Worm (Caenorhabditis elegans): Measurements from ENCODE around the gene F10C2.4.
A peak's percentile ranks its signal among the peaks of the same experiment; 100 is the strongest.

F10C2.4 gene

DNA sequence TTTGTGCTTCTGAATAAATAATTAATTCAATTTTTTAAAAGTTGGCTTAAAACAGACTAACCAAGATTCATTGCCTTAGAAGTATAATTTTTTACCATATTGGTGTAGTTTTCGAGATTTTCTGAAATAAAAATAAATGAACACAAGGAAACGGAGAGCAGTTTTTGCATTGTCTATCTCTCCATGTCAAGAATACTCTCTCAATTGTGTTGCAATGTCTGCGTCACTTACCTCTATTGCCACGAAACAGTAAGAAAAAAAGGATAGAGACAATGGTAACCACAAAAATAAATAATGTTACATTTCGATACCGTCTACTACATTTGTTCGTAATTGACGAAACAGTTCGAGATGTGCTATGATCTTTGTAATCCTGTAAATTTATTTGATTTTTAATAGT is 41.6 kb downstream of the F10C2.4 start, which contains the start of gene R07B7.10:
R07B7.10 (plus strand) TSS at position 285 of the 400 bp plus-strand sequence.
- TF ChIP-seq bed-3 (GFP tag; optimal IDR thresholded peaks at IDR 0.05) (no peak), ces-1 (GFP tag; optimal IDR thresholded peaks at IDR 0.05) (no peak), ham-2 (GFP tag; optimal IDR thresholded peaks at IDR 0.05) (no peak), lin-32 (GFP tag; optimal IDR thresholded peaks at IDR 0.05) (no peak), blmp-1 (tag; optimal IDR thresholded peaks at IDR 0.05) (no peak), mep-1 (tag; optimal IDR thresholded peaks at IDR 0.05) (no peak), sem-2 (GFP tag; optimal IDR thresholded peaks at IDR 0.05) (no peak), zip-8 (tag; optimal IDR thresholded peaks at IDR 0.05) (no peak), hlh-1 (tag; optimal IDR thresholded peaks at IDR 0.05) (no peak), tbx-8 (GFP tag; optimal IDR thresholded peaks at IDR 0.05) (no peak), sptf-1 (tag; optimal IDR thresholded peaks at IDR 0.05) (no peak), ceh-39 (tag; optimal IDR thresholded peaks at IDR 0.05) (no peak)

DNA sequence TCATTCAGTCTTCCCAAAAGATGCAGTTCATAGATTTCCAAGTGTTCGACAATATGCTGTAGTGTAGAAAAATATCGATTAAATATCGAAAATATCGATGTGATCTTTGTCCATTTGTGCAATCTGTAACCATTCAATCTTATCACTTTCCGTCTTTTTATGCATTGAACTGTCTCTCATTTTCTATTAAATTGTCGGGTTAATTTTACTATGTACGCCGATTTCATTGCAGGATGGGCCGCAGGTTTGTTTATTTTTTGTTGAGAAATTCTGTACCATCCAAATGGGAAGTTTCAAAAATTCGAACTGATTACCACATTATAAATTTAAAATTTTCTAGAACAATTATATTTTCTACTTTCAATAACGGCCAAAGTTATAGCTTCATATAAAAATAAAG is 42.9 kb downstream of the F10C2.4 start, which contains the start of gene R07B7.8:
R07B7.8 (minus strand) TSS at position 101 of the 400 bp plus-strand sequence.
- TF ChIP-seq zip-8 (tag; optimal IDR thresholded peaks at IDR 0.05) (no peak), drap-1 (GFP tag; optimal IDR thresholded peaks at IDR 0.05) (no peak), unc-120 (tag; optimal IDR thresholded peaks at IDR 0.05; ENCODE audit: poor library complexity, severe bottlenecking) (no peak), nhr-76 (tag; optimal IDR thresholded peaks at IDR 0.05) (no peak), pha-4 (tag; optimal IDR thresholded peaks at IDR 0.05) (no peak), ztf-11 (tag; optimal IDR thresholded peaks at IDR 0.05) (no peak), nhr-237 (tag; optimal IDR thresholded peaks at IDR 0.05) (no peak), elt-1 (tag; optimal IDR thresholded peaks at IDR 0.05; ENCODE audit: borderline replicate concordance, insufficient read depth) (no peak), ceh-43 (GFP tag; optimal IDR thresholded peaks at IDR 0.05) (no peak), lin-32 (GFP tag; optimal IDR thresholded peaks at IDR 0.05) (no peak), snpc-4 (tag; optimal IDR thresholded peaks at IDR 0.05) (no peak), M03D4.4 (tag; optimal IDR thresholded peaks at IDR 0.05) (no peak)

DNA sequence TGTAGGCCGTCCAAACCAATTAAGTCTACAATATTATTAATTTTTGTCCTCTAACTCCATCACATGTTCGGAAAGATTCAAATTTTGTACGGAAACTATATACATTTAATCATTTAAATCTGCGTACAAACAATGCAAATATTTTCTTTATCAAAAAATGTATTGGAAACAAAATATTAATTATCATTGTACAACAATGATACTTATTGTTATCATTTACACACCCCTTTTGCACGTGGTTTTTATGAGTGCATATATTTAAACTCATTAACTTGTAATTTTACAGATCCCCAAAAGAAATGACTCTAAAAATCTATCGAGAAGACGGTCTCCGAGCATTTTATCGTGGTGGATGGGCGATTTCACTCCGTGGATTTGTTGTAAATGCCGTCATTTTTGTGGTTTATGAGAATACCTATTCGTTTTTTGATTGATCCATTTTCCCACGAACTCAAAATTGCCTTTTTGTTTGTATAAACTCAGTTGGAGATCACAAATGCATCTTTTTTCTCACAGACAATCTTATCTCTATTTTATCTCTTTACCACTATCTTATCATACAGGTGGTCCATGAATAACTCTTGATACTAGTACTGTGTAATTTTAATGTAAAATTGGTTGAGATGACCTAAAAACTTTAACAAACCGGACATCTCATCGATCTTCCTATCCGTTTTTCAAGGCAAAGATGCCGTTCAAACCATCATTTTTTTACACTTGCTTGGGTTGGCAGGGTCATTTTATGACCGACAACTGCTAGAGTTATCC is 44.7 kb downstream of the F10C2.4 start:
- TF ChIP-seq flh-1 (GFP tag; optimal IDR thresholded peaks at IDR 0.05) (no peak), hlh-1 (tag; optimal IDR thresholded peaks at IDR 0.05) (peak; percentile 67)

DNA sequence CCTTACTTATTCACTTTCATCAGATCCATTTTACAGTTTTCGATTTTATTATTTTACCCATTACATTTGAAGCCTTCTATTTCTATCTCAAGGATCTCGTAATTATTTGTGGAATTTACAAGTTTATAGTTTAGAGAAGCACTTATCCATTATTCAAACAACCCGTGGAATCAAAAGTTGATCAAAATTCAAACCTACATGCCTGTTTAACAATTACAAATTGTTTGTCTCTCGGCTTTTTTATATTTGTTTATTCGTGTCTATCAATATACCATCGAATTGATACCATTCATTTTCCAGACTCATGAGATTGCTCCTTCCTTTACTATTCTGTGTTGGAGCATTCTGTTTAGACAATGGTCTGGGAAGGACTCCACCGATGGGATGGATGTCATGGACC is 45.6 kb downstream of the F10C2.4 start, which contains the start of gene gana-1:
gana-1 (plus strand) TSS at position 301 of the 400 bp plus-strand sequence.
- TF ChIP-seq flh-1 (GFP tag; optimal IDR thresholded peaks at IDR 0.05) = no peak
- no peak for TF ChIP-seq nhr-76 (tag; optimal IDR thresholded peaks at IDR 0.05)
- TF ChIP-seq bed-3 (GFP tag; optimal IDR thresholded peaks at IDR 0.05) = no peak
- TF ChIP-seq hlh-1 (tag; optimal IDR thresholded peaks at IDR 0.05) = no peak
- TF ChIP-seq mab-5 (tag; optimal IDR thresholded peaks at IDR 0.05) = no peak
- no peak for TF ChIP-seq M03D4.4 (tag; optimal IDR thresholded peaks at IDR 0.05)
- TF ChIP-seq snpc-4 (tag; optimal IDR thresholded peaks at IDR 0.05) = no peak
- no peak for TF ChIP-seq elt-1 (tag; optimal IDR thresholded peaks at IDR 0.05; ENCODE audit: borderline replicate concordance, insufficient read depth)
- TF ChIP-seq cnd-1 (tag; optimal IDR thresholded peaks at IDR 0.05) = no peak
- TF ChIP-seq ceh-83 (GFP tag; optimal IDR thresholded peaks at IDR 0.05) = no peak
- no peak for TF ChIP-seq sem-2 (GFP tag; optimal IDR thresholded peaks at IDR 0.05)
- TF ChIP-seq zip-8 (tag; optimal IDR thresholded peaks at IDR 0.05) = no peak
- no peak for TF ChIP-seq ces-1 (GFP tag; optimal IDR thresholded peaks at IDR 0.05)
- TF ChIP-seq nhr-2 (tag; optimal IDR thresholded peaks at IDR 0.05) = no peak

DNA sequence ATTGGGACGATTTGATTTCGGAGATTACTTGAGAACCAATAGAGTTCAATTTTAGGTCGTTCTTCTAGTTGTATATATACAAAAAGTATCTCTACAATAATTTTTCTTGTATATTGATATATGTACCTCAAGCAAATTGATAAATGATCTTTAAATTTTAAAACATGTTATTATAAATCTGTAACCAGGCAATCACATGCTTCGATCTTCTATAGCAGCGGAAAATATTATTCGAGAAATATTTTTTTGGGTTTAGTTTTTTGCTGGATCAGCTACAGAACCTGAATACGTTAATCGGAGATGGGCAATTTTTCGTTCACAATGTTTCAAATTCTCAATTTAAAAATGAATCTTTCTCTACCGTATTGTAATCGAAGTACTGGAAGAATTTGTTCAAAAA is 47.4 kb downstream of the F10C2.4 start, which contains the start of gene R07B7.12:
R07B7.12 (plus strand) TSS at position 301 of the 400 bp plus-strand sequence.
- TF ChIP-seq nhr-28 (tag; optimal IDR thresholded peaks at IDR 0.05) (no peak), bed-3 (GFP tag; optimal IDR thresholded peaks at IDR 0.05) (no peak), ham-2 (GFP tag; optimal IDR thresholded peaks at IDR 0.05) (no peak), mls-2 (tag; optimal IDR thresholded peaks at IDR 0.05) (no peak), unc-39 (tag; optimal IDR thresholded peaks at IDR 0.05) (no peak), ceh-43 (GFP tag; optimal IDR thresholded peaks at IDR 0.05) (no peak), ces-1 (GFP tag; optimal IDR thresholded peaks at IDR 0.05) (no peak), lsy-2 (tag; optimal IDR thresholded peaks at IDR 0.05) (no peak), nhr-76 (tag; optimal IDR thresholded peaks at IDR 0.05) (no peak), lin-13 (tag; optimal IDR thresholded peaks at IDR 0.05) (no peak), unc-120 (tag; optimal IDR thresholded peaks at IDR 0.05; ENCODE audit: poor library complexity, severe bottlenecking) (no peak)
